ENCODE assay signal across 3 worm cellular contexts in genomic region chrII:3913673-3914072, ce11.
A peak's percentile ranks its signal among the peaks of the same experiment; 100 is the strongest.
TF ChIP-seq lines count a peak whose summit lies in the region.

No protein-coding gene starts in this region.

TF ChIP-seq in whole organism, L3 larva, 47 proteins besides CTCF, POLR2A, EP300 and RAD21:
- no peak for TF ChIP-seq elt-1 (tag; optimal IDR thresholded peaks at IDR 0.05; lab: Kevin White, UChicago)
- TF ChIP-seq nhr-11 (tag; optimal IDR thresholded peaks at IDR 0.05; lab: Kevin White, UChicago) = no peak
- no peak for TF ChIP-seq ama-1 (optimal IDR thresholded peaks at IDR 0.05; lab: Kevin White, UChicago)
- no peak for TF ChIP-seq jun-1 (tag; optimal IDR thresholded peaks at IDR 0.05; lab: Kevin White, UChicago)
- TF ChIP-seq elt-3 (tag; optimal IDR thresholded peaks at IDR 0.05; lab: Kevin White, UChicago) = no peak
- TF ChIP-seq ceh-28 (tag; optimal IDR thresholded peaks at IDR 0.05; lab: Kevin White, UChicago) = peak; percentile 83
- no peak for TF ChIP-seq nhr-77 (tag; optimal IDR thresholded peaks at IDR 0.05; lab: Kevin White, UChicago)
- no peak for TF ChIP-seq nhr-23 (tag; optimal IDR thresholded peaks at IDR 0.05; lab: Kevin White, UChicago)

TF ChIP-seq in whole organism, L4 larva, 104 proteins besides CTCF, POLR2A, EP300 and RAD21:
- TF ChIP-seq mdl-1 (tag; optimal IDR thresholded peaks at IDR 0.05; lab: Kevin White, UChicago) (no peak), ceh-28 (tag; optimal IDR thresholded peaks at IDR 0.05; lab: Kevin White, UChicago) (peak; percentile 79)

TF ChIP-seq in whole organism, midembryonic, 9 proteins besides CTCF, POLR2A, EP300 and RAD21:
- TF ChIP-seq ref-1 (GFP tag; conservative IDR thresholded peaks at IDR 0.05; lab: Robert Waterston, UW) = no peak
- no peak for TF ChIP-seq flt-1 (GFP tag; IDR thresholded peaks at IDR 0.05; lab: Robert Waterston, UW)
- TF ChIP-seq med-1 (GFP tag; optimal IDR thresholded peaks at IDR 0.05; lab: Kevin White, UChicago; ENCODE audit: insufficient read depth) = no peak
- TF ChIP-seq tab-1 (GFP tag; IDR thresholded peaks at IDR 0.05; lab: Robert Waterston, UW) = no peak
- peak; percentile 33; the same call in 1 of the 2 replicates for TF ChIP-seq T22C8.4 (GFP tag; IDR thresholded peaks at IDR 0.05; lab: Robert Waterston, UW)
- TF ChIP-seq cog-1 (tag; optimal IDR thresholded peaks at IDR 0.05; lab: Kevin White, UChicago) = no peak
- TF ChIP-seq ztf-29 (GFP tag; IDR thresholded peaks at IDR 0.05; lab: Robert Waterston, UW) = no peak
- TF ChIP-seq ztf-23 (GFP tag; IDR thresholded peaks at IDR 0.05; lab: Robert Waterston, UW) = no peak

Comparison
In these comparisons a context has a peak if more than half of its experiments do, and no peak if none do; other contexts are left out.
1. Of the 28 proteins assayed by ChIP-seq in both whole organism, L4 larva and whole organism, L3 larva: peak only in whole organism, L4 larva: none; only in whole organism, L3 larva: none; in both: ceh-28; in neither: 27.